Fruit fly (Drosophila melanogaster): ENCODE data around the gene CG14147.
A peak's percentile ranks its signal among the peaks of the same experiment; 100 is the strongest.

dm6 chr3L:10942541-10942940 is 29.9 kb upstream of the CG14147 start:
- TF ChIP-seq Sox14 (GFP tag; optimal IDR thresholded peaks at IDR 0.05) (no peak), CG34406 (GFP tag; optimal IDR thresholded peaks at IDR 0.05) (peak; percentile 68), eg (GFP tag; IDR thresholded peaks at IDR 0.05) (no peak), Blimp-1 (GFP tag; optimal IDR thresholded peaks at IDR 0.05) (no peak), salr (GFP tag; optimal IDR thresholded peaks at IDR 0.05) (peak in 1 of 2 experiments; percentile 41), ss (GFP tag; optimal IDR thresholded peaks at IDR 0.05) (peak; percentile 51 to 64), Gug (GFP tag; IDR thresholded peaks at IDR 0.05) (no peak), CG6854 (GFP tag; optimal IDR thresholded peaks at IDR 0.05) (no peak), CG8632 (GFP tag; optimal IDR thresholded peaks at IDR 0.05) (peak; percentile 63), CG11762 (GFP tag; optimal IDR thresholded peaks at IDR 0.05; ENCODE audit: insufficient read depth) (no peak), Lpt (GFP tag; optimal IDR thresholded peaks at IDR 0.05) (no peak)

All from whole organism, prepupa.